Worm (Caenorhabditis elegans) whole organism, L2 larva: ENCODE measurements around the gene fbxa-224.

Experiments used
- C34F6.9 ChIP-seq: fragments of 150-350 bp; optimal IDR thresholded peaks from 2 replicates; lab custom pipeline; 2014; ENCODE audit warnings: missing biosample characterization, missing genetic modification characterization
- F13H6.1 ChIP-seq: sonication (generic microtip); optimal IDR thresholded peaks from 2 replicates; lab custom pipeline; 2016; ENCODE audit warnings: missing genetic modification characterization, missing compliant biosample characterization
- Y55F3AM.14 ChIP-seq: fragments of 200-800 bp; sonication (Bioruptor generic); optimal IDR thresholded peaks from 2 replicates; lab custom pipeline; 2018; ENCODE audit warnings: mild to moderate bottlenecking, missing genetic modification characterization, missing compliant biosample characterization
- ZK546.5 ChIP-seq: sonication (generic microtip); optimal IDR thresholded peaks from 2 replicates; lab custom pipeline; 2017; ENCODE audit warnings: missing biosample characterization, missing genetic modification characterization
- alr-1 ChIP-seq: fragments of 150-350 bp; optimal IDR thresholded peaks from 2 replicates; lab custom pipeline; 2014; ENCODE audit warnings: missing biosample characterization, missing genetic modification characterization
- aly-2 ChIP-seq: fragments of 150-350 bp; optimal IDR thresholded peaks from 2 replicates; lab custom pipeline; 2014; ENCODE audit warnings: missing biosample characterization, missing genetic modification characterization
- ama-1 ChIP-seq: fragments of 150-350 bp; optimal IDR thresholded peaks from 2 replicates; lab custom pipeline; 2018; ENCODE audit warnings: inconsistent platforms
- blmp-1 ChIP-seq: sonication (generic microtip); optimal IDR thresholded peaks from 2 replicates; lab custom pipeline; 2017; ENCODE audit warnings: missing genetic modification characterization, mild to moderate bottlenecking, missing compliant biosample characterization, antibody characterized with exemption, moderate library complexity; ENCODE audit not compliant: insufficient read depth
- ceh-16 ChIP-seq: fragments of 150-350 bp; optimal IDR thresholded peaks from 2 replicates; lab custom pipeline; 2014; ENCODE audit warnings: missing biosample characterization, missing genetic modification characterization
- crh-2 ChIP-seq: sonication (generic microtip); optimal IDR thresholded peaks from 2 replicates; lab custom pipeline; 2017; ENCODE audit warnings: missing biosample characterization, missing genetic modification characterization
- egl-27 ChIP-seq: sonication (generic microtip); optimal IDR thresholded peaks from 3 replicates; lab custom pipeline; 2017; ENCODE audit warnings: missing biosample characterization, missing genetic modification reagents, missing genetic modification characterization
- elt-3 ChIP-seq: sonication (generic microtip); optimal IDR thresholded peaks from 2 replicates; lab custom pipeline; 2017; ENCODE audit warnings: missing biosample characterization, missing genetic modification characterization
- fos-1 ChIP-seq: fragments of 150-350 bp; optimal IDR thresholded peaks from 2 replicates; lab custom pipeline; 2014; ENCODE audit warnings: missing biosample characterization, missing genetic modification characterization
- gmeb-1 ChIP-seq: fragments of 150-350 bp; optimal IDR thresholded peaks from 2 replicates; lab custom pipeline; 2014; ENCODE audit warnings: missing biosample characterization, missing genetic modification characterization
- lin-11 ChIP-seq: fragments of 150-350 bp; sonication (generic microtip); optimal IDR thresholded peaks from 2 replicates; lab custom pipeline; 2014; ENCODE audit warnings: missing biosample characterization, missing genetic modification characterization, inconsistent platforms, mixed read lengths
- lin-13 ChIP-seq: fragments of 150-350 bp; optimal IDR thresholded peaks from 2 replicates; lab custom pipeline; 2014; ENCODE audit warnings: missing biosample characterization, missing genetic modification reagents, missing genetic modification characterization
- lin-39 ChIP-seq: fragments of 150-350 bp; optimal IDR thresholded peaks from 2 replicates; lab custom pipeline; 2014; ENCODE audit warnings: missing biosample characterization, missing genetic modification reagents, missing genetic modification characterization
- lsy-2 ChIP-seq, 2 experiments: fragments of 150-350 bp in 1 of 2; sonication (generic microtip) in 1 of 2; optimal IDR thresholded peaks; 2 replicates each; lab custom pipeline; 2014 to 2017; ENCODE audit warnings: missing biosample characterization in 2 of 2, missing genetic modification characterization in 2 of 2
- mab-5 ChIP-seq: fragments of 150-350 bp; optimal IDR thresholded peaks from 2 replicates; lab custom pipeline; 2014; ENCODE audit warnings: missing biosample characterization, missing genetic modification characterization
- mdl-1 ChIP-seq, 2 experiments: fragments of 150-350 bp in 1 of 2; sonication (generic microtip) in 1 of 2; optimal IDR thresholded peaks; 2 replicates each; lab custom pipeline; 2017; ENCODE audit warnings: missing biosample characterization in 2 of 2, missing genetic modification characterization in 2 of 2
- nhr-10 ChIP-seq: sonication (generic microtip); optimal IDR thresholded peaks from 2 replicates; lab custom pipeline; 2017; ENCODE audit warnings: missing biosample characterization, missing genetic modification characterization
- nhr-11 ChIP-seq: fragments of 150-350 bp; optimal IDR thresholded peaks from 2 replicates; lab custom pipeline; 2014; ENCODE audit warnings: missing biosample characterization, missing genetic modification characterization
- nhr-129 ChIP-seq: fragments of 150-350 bp; optimal IDR thresholded peaks from 2 replicates; lab custom pipeline; 2014; ENCODE audit warnings: missing biosample characterization, missing genetic modification characterization
- nhr-23 ChIP-seq: fragments of 150-350 bp; optimal IDR thresholded peaks from 2 replicates; lab custom pipeline; 2014; ENCODE audit warnings: missing biosample characterization, missing genetic modification reagents, missing genetic modification characterization
- nhr-25 ChIP-seq: fragments of 150-350 bp; sonication (generic microtip); optimal IDR thresholded peaks from 3 replicates; lab custom pipeline; 2014; ENCODE audit warnings: missing biosample characterization, missing genetic modification characterization
- nhr-6 ChIP-seq: fragments of 150-350 bp; optimal IDR thresholded peaks from 2 replicates; lab custom pipeline; 2014; ENCODE audit warnings: missing biosample characterization, missing genetic modification characterization
- nhr-77 ChIP-seq: fragments of 150-350 bp; optimal IDR thresholded peaks from 2 replicates; lab custom pipeline; 2014; ENCODE audit warnings: missing biosample characterization, missing genetic modification characterization
- skn-1 ChIP-seq: sonication (generic microtip); optimal IDR thresholded peaks from 2 replicates; lab custom pipeline; 2017; ENCODE audit warnings: missing biosample characterization, missing genetic modification characterization
- sma-3 ChIP-seq: sonication (generic microtip); optimal IDR thresholded peaks from 2 replicates; lab custom pipeline; 2016; ENCODE audit warnings: missing genetic modification reagents, missing genetic modification characterization, missing compliant biosample characterization
- sma-9 ChIP-seq, 2 experiments: fragments of 150-350 bp in 1 of 2; sonication (generic microtip) in 1 of 2; optimal IDR thresholded peaks; 2 replicates each; lab custom pipeline; 2014 to 2016; ENCODE audit warnings: missing genetic modification characterization in 2 of 2, mild to moderate bottlenecking in 1 of 2, missing biosample characterization in 1 of 2, missing compliant biosample characterization in 1 of 2, missing genetic modification reagents in 1 of 2, moderate library complexity in 1 of 2
- snpc-4 ChIP-seq: fragments of 150-350 bp; optimal IDR thresholded peaks from 2 replicates; lab custom pipeline; 2014; ENCODE audit warnings: missing biosample characterization, missing genetic modification characterization
- unc-39 ChIP-seq: fragments of 150-350 bp; optimal IDR thresholded peaks from 2 replicates; lab custom pipeline; 2014; ENCODE audit warnings: missing biosample characterization, missing genetic modification characterization
- unc-62 ChIP-seq: fragments of 150-350 bp; optimal IDR thresholded peaks from 2 replicates; lab custom pipeline; 2014; ENCODE audit warnings: missing biosample characterization, missing genetic modification reagents, missing genetic modification characterization
- zag-1 ChIP-seq: fragments of 150-350 bp; optimal IDR thresholded peaks from 2 replicates; lab custom pipeline; 2014; ENCODE audit warnings: missing biosample characterization, missing genetic modification characterization
- ztf-1 ChIP-seq: fragments of 200-800 bp; sonication (Bioruptor generic); conservative IDR thresholded peaks from 2 replicates; pipeline ENCODE4 v1.3.6; 2022; ENCODE audit warnings: missing genetic modification characterization, missing compliant biosample characterization
- ztf-11 ChIP-seq: sonication (generic microtip); optimal IDR thresholded peaks from 2 replicates; lab custom pipeline; 2017; ENCODE audit warnings: missing biosample characterization, missing genetic modification characterization
- ztf-4 ChIP-seq: fragments of 150-350 bp; optimal IDR thresholded peaks from 2 replicates; lab custom pipeline; 2014; ENCODE audit warnings: missing biosample characterization, missing genetic modification characterization

Gene fbxa-224

ce11 chrII:7554716-7555247 lies 6.8 kb upstream of the fbxa-224 start (continued):
- TF ChIP-seq ztf-4 (tag; lab: Kevin White, UChicago) (no peak), blmp-1 (tag; lab: Kevin White, UChicago) (no peak), ztf-11 (tag; lab: Kevin White, UChicago) (no peak), Y55F3AM.14 (GFP tag; lab: Kevin White, UChicago) (peak; percentile 6), lin-11 (tag; lab: Kevin White, UChicago) (no peak), sma-9 (GFP tag; optimal IDR thresholded peaks at IDR 0.05; lab: Kevin White, UChicago) (peak; percentile 88), sma-9 (tag; optimal IDR thresholded peaks at IDR 0.05; lab: Kevin White, UChicago) (no peak), ceh-16 (no peak), nhr-77 (tag; lab: Kevin White, UChicago) (no peak), ZK546.5 (tag; lab: Kevin White, UChicago) (no peak), lsy-2 (tag; optimal IDR thresholded peaks at IDR 0.05; lab: Kevin White, UChicago) (peak in 1 of 2 experiments; percentile 6), elt-3 (tag; lab: Kevin White, UChicago) (no peak), alr-1 (no peak), lin-13 (GFP tag; lab: Kevin White, UChicago) (no peak), nhr-10 (tag; lab: Kevin White, UChicago) (no peak), unc-39 (tag; lab: Kevin White, UChicago) (no peak), crh-2 (tag; lab: Kevin White, UChicago) (peak; percentile 71), zag-1 (tag; lab: Kevin White, UChicago) (no peak), nhr-129 (tag; lab: Kevin White, UChicago) (peak; percentile 21), fos-1 (tag; lab: Kevin White, UChicago) (peak; percentile 91)
- TF ChIP-seq, all 48 proteins: peak for 12

- TF ChIP-seq lsy-2 (tag; optimal IDR thresholded peaks at IDR 0.05; lab: Kevin White, UChicago) = no peak
- TF ChIP-seq nhr-23 (tag; lab: Kevin White, UChicago) = no peak
- TF ChIP-seq ama-1 (lab: Kevin White, UChicago) = no peak
- no peak for TF ChIP-seq nhr-11
- TF ChIP-seq ztf-11 (tag; lab: Kevin White, UChicago) = no peak
- no peak for TF ChIP-seq mab-5 (tag; lab: Kevin White, UChicago)
- no peak for TF ChIP-seq nhr-6 (tag; lab: Kevin White, UChicago)
- TF ChIP-seq lin-39 (tag; lab: Kevin White, UChicago) = no peak
- TF ChIP-seq blmp-1 (tag; lab: Kevin White, UChicago) = no peak
- TF ChIP-seq ceh-16 = no peak
- TF ChIP-seq Y55F3AM.14 (GFP tag; lab: Kevin White, UChicago) = no peak
- TF ChIP-seq zag-1 (tag; lab: Kevin White, UChicago) = no peak
- TF ChIP-seq nhr-10 (tag; lab: Kevin White, UChicago) = no peak
- TF ChIP-seq unc-62 (GFP tag; lab: Kevin White, UChicago) = no peak
- TF ChIP-seq ZK546.5 (tag; lab: Kevin White, UChicago) = no peak
- TF ChIP-seq alr-1 = no peak
- TF ChIP-seq snpc-4 (tag; lab: Kevin White, UChicago) = no peak
- TF ChIP-seq egl-27 (tag; lab: Kevin White, UChicago) = no peak
Measured at ce11 chrII:7553806-7554205, 5.9 kb upstream of the fbxa-224 start, which contains the start of gene ZK1290.10. ZK1290.10 (minus strand) TSS chrII:7553906.

ce11 chrII:7549035-7549434 lies 1.1 kb upstream of the fbxa-224 start, which contains the start of gene tph-1:
tph-1 (plus strand) TSS chrII:7549335.
- TF ChIP-seq mdl-1 (tag; optimal IDR thresholded peaks at IDR 0.05; lab: Kevin White, UChicago) = no peak
- TF ChIP-seq sma-3 (GFP tag; lab: Kevin White, UChicago) = no peak
- no peak for TF ChIP-seq ztf-11 (tag; lab: Kevin White, UChicago)
- TF ChIP-seq unc-62 (GFP tag; lab: Kevin White, UChicago) = no peak
- no peak for TF ChIP-seq crh-2 (tag; lab: Kevin White, UChicago)
- no peak for TF ChIP-seq gmeb-1 (tag; lab: Kevin White, UChicago)
- TF ChIP-seq C34F6.9 (tag; lab: Kevin White, UChicago) = no peak
- TF ChIP-seq fos-1 (tag; lab: Kevin White, UChicago) = no peak

ce11 chrII:7547269-7547668 lies 675 bp downstream of the fbxa-224 start:
- TF ChIP-seq nhr-25 (tag; lab: Kevin White, UChicago) = no peak
- no peak for TF ChIP-seq unc-39 (tag; lab: Kevin White, UChicago)
- no peak for TF ChIP-seq F13H6.1 (tag; lab: Kevin White, UChicago)
- no peak for TF ChIP-seq nhr-11
- TF ChIP-seq ztf-4 (tag; lab: Kevin White, UChicago) = no peak
- TF ChIP-seq skn-1 = no peak
- no peak for TF ChIP-seq ztf-1 (GFP tag; lab: Robert Waterston, UW)
- no peak for TF ChIP-seq aly-2 (tag; lab: Kevin White, UChicago)
- no peak for TF ChIP-seq nhr-10 (tag; lab: Kevin White, UChicago)
- TF ChIP-seq nhr-6 (tag; lab: Kevin White, UChicago) = no peak
- TF ChIP-seq, all 48 proteins: peak for 0
